Worm (Caenorhabditis elegans) whole organism, L4 larva: ENCODE results near the gene C25F9.10.
A peak's percentile ranks its signal among the peaks of the same experiment; 100 is the strongest.

Source experiments
- F10B5.3 ChIP-seq: sonication (generic microtip); optimal IDR thresholded peaks from 2 replicates; lab custom pipeline; 2016; ENCODE audit warnings: mild to moderate bottlenecking, missing genetic modification characterization, missing compliant biosample characterization
- F49E8.2 ChIP-seq: sonication (generic microtip); optimal IDR thresholded peaks from 2 replicates; lab custom pipeline; 2016; ENCODE audit warnings: missing compliant biosample characterization, mild to moderate bottlenecking, missing genetic modification characterization, borderline replicate concordance
- T26A8.4 ChIP-seq: fragments of 200-800 bp; sonication (Bioruptor generic); IDR thresholded peaks from 2 replicates; pipeline ENCODE4 v1.3.6; 2022; ENCODE audit warnings: missing genetic modification characterization, missing compliant biosample characterization
- Y105C5A.15 ChIP-seq: fragments of 200-800 bp; sonication (Bioruptor generic); IDR thresholded peaks from 2 replicates; pipeline ENCODE4 v1.3.6; 2022; ENCODE audit warnings: missing genetic modification characterization, missing compliant biosample characterization
- Y75B8A.6 ChIP-seq: fragments of 200-800 bp; sonication (Bioruptor generic); IDR thresholded peaks from 2 replicates; pipeline ENCODE4 v1.3.6; 2022; ENCODE audit warnings: missing genetic modification reagents, missing genetic modification characterization, missing compliant biosample characterization
- aly-2 ChIP-seq: sonication (generic microtip); optimal IDR thresholded peaks from 2 replicates; lab custom pipeline; 2018; ENCODE audit warnings: missing biosample characterization, missing genetic modification characterization
- attf-4 ChIP-seq: sonication (generic microtip); optimal IDR thresholded peaks from 3 replicates; lab custom pipeline; 2017; ENCODE audit warnings: missing biosample characterization, missing genetic modification characterization
- ceh-32 ChIP-seq: sonication (generic microtip); optimal IDR thresholded peaks from 2 replicates; lab custom pipeline; 2016; ENCODE audit warnings: mild to moderate bottlenecking, missing genetic modification characterization, missing compliant biosample characterization; ENCODE audit not compliant: poor library complexity
- ceh-44 ChIP-seq: fragments of 200-800 bp; sonication (Bioruptor generic); IDR thresholded peaks from 2 replicates; pipeline ENCODE4 v1.3.6; 2022; ENCODE audit warnings: missing genetic modification reagents, missing genetic modification characterization, missing compliant biosample characterization
- cey-2 ChIP-seq: sonication (generic microtip); optimal IDR thresholded peaks from 3 replicates; lab custom pipeline; 2017; ENCODE audit warnings: missing genetic modification characterization, mild to moderate bottlenecking, missing compliant biosample characterization, antibody characterized with exemption, borderline replicate concordance; ENCODE audit not compliant: insufficient read depth
- daf-16 ChIP-seq, 3 experiments: sonication (generic microtip); optimal IDR thresholded peaks; 2 replicates each; lab custom pipeline; 2016 to 2017; ENCODE audit warnings: missing genetic modification characterization in 3 of 3, missing genetic modification reagents in 3 of 3, mild to moderate bottlenecking in 2 of 3, missing compliant biosample characterization in 2 of 3, missing biosample characterization in 1 of 3, moderate library complexity in 1 of 3
- dve-1 ChIP-seq: sonication (generic microtip); optimal IDR thresholded peaks from 2 replicates; lab custom pipeline; 2017; ENCODE audit warnings: antibody characterized with exemption, mild to moderate bottlenecking, missing genetic modification characterization, missing compliant biosample characterization; ENCODE audit not compliant: insufficient read depth
- egl-27 ChIP-seq: sonication (generic microtip); optimal IDR thresholded peaks from 3 replicates; lab custom pipeline; 2017; ENCODE audit warnings: missing biosample characterization, missing genetic modification reagents, missing genetic modification characterization
- hlh-11 ChIP-seq: fragments of 200-800 bp; sonication (Bioruptor generic); optimal IDR thresholded peaks from 2 replicates; lab custom pipeline; 2018; ENCODE audit warnings: mild to moderate bottlenecking, missing genetic modification characterization, missing compliant biosample characterization
- hmg-1.1 ChIP-seq: fragments of 200-800 bp; sonication (Bioruptor generic); IDR thresholded peaks from 2 replicates; pipeline ENCODE4 v1.3.6; 2022; ENCODE audit warnings: missing genetic modification reagents, missing genetic modification characterization, missing compliant biosample characterization
- lin-13 ChIP-seq: fragments of 150-350 bp; optimal IDR thresholded peaks from 2 replicates; lab custom pipeline; 2014; ENCODE audit warnings: missing biosample characterization, missing genetic modification reagents, missing genetic modification characterization
- lin-15B ChIP-seq: fragments of 150-350 bp; sonication (generic microtip); optimal IDR thresholded peaks from 3 replicates; lab custom pipeline; 2014; ENCODE audit warnings: missing biosample characterization, missing genetic modification characterization
- lin-29 ChIP-seq: fragments of 200-800 bp; sonication (Bioruptor generic); IDR thresholded peaks from 2 replicates; pipeline ENCODE4 v1.3.6; 2022; ENCODE audit warnings: missing genetic modification reagents, missing genetic modification characterization, missing compliant biosample characterization
- lin-39 ChIP-seq: fragments of 150-350 bp; optimal IDR thresholded peaks from 2 replicates; lab custom pipeline; 2014; ENCODE audit warnings: missing biosample characterization, missing genetic modification reagents, missing genetic modification characterization
- lir-3 ChIP-seq: sonication (generic microtip); optimal IDR thresholded peaks from 2 replicates; lab custom pipeline; 2016; ENCODE audit warnings: mild to moderate bottlenecking, missing genetic modification characterization, missing compliant biosample characterization
- madf-9 ChIP-seq: fragments of 200-800 bp; sonication (Bioruptor generic); conservative IDR thresholded peaks from 2 replicates; pipeline ENCODE4 v1.3.6; 2022; ENCODE audit warnings: missing genetic modification reagents, missing genetic modification characterization, missing compliant biosample characterization
- mdl-1 ChIP-seq, 2 experiments: fragments of 150-350 bp in 1 of 2; sonication (generic microtip) in 1 of 2; optimal IDR thresholded peaks; 2 replicates each; lab custom pipeline; 2014 to 2017; ENCODE audit warnings: missing biosample characterization in 2 of 2, missing genetic modification characterization in 2 of 2
- mdt-29 ChIP-seq: fragments of 200-800 bp; sonication (Bioruptor generic); IDR thresholded peaks from 2 replicates; pipeline ENCODE4 v1.3.6; 2022; ENCODE audit warnings: missing genetic modification reagents, missing genetic modification characterization, missing compliant biosample characterization
- mes-2 ChIP-seq: sonication (generic microtip); optimal IDR thresholded peaks from 2 replicates; lab custom pipeline; 2016; ENCODE audit warnings: missing genotype, mild to moderate bottlenecking, missing genetic modification characterization, missing compliant biosample characterization; ENCODE audit not compliant: poor library complexity, severe bottlenecking
- nhr-28 ChIP-seq: fragments of 150-350 bp; optimal IDR thresholded peaks from 2 replicates; lab custom pipeline; 2014; ENCODE audit warnings: missing biosample characterization, missing genetic modification characterization
- nhr-41 ChIP-seq: fragments of 200-800 bp; sonication (Bioruptor generic); IDR thresholded peaks from 2 replicates; pipeline ENCODE4 v1.3.6; 2022; ENCODE audit warnings: missing genetic modification reagents, missing genetic modification characterization, missing compliant biosample characterization
- nhr-48 ChIP-seq: sonication (generic microtip); optimal IDR thresholded peaks from 2 replicates; lab custom pipeline; 2016; ENCODE audit warnings: mild to moderate bottlenecking, missing genetic modification characterization, missing compliant biosample characterization
- pha-4 ChIP-seq, 2 experiments: fragments of 150-350 bp in 1 of 2; fragments of 200-800 bp in 1 of 2; sonication (Bioruptor generic) in 1 of 2; IDR thresholded peaks in 1 of 2; optimal IDR thresholded peaks in 1 of 2; 2 replicates each; pipeline versions ENCODE4 v1.3.6 to Lab custom; 2014 to 2022; ENCODE audit warnings: missing genetic modification characterization in 2 of 2, missing genetic modification reagents in 2 of 2, missing biosample characterization in 1 of 2, missing compliant biosample characterization in 1 of 2
- set-16 ChIP-seq: fragments of 200-800 bp; sonication (Bioruptor generic); IDR thresholded peaks from 2 replicates; pipeline ENCODE4 v1.3.6; 2022; ENCODE audit warnings: missing genetic modification reagents, missing genetic modification characterization, missing compliant biosample characterization
- snpc-1.2 ChIP-seq: fragments of 200-800 bp; sonication (Bioruptor generic); IDR thresholded peaks from 2 replicates; pipeline ENCODE4 v1.3.6; 2022; ENCODE audit warnings: missing genetic modification reagents, missing genetic modification characterization, missing compliant biosample characterization
- spr-1 ChIP-seq: sonication (generic microtip); optimal IDR thresholded peaks from 2 replicates; lab custom pipeline; 2016; ENCODE audit warnings: mild to moderate bottlenecking, missing genetic modification characterization, missing compliant biosample characterization
- unc-130 ChIP-seq: sonication (generic microtip); optimal IDR thresholded peaks from 2 replicates; lab custom pipeline; 2016; ENCODE audit warnings: missing genetic modification reagents, missing genetic modification characterization, missing compliant biosample characterization
- zag-1 ChIP-seq: fragments of 150-350 bp; optimal IDR thresholded peaks from 2 replicates; lab custom pipeline; 2014; ENCODE audit warnings: missing biosample characterization, missing genetic modification characterization
- zfp-2 ChIP-seq: sonication (generic microtip); optimal IDR thresholded peaks from 2 replicates; lab custom pipeline; 2016; ENCODE audit warnings: mild to moderate bottlenecking, missing genetic modification characterization, missing compliant biosample characterization
- ztf-11 ChIP-seq: fragments of 150-350 bp; optimal IDR thresholded peaks from 2 replicates; lab custom pipeline; 2014; ENCODE audit warnings: missing biosample characterization, missing genetic modification characterization

Gene C25F9.10

ce11 chrV:19377014-19377494 is 28.5 kb upstream of the C25F9.10 start, which contains the start of gene nceh-1 (continued):
- peak; percentile 68 for TF ChIP-seq dve-1 (tag; lab: Kevin White, UChicago)
- TF ChIP-seq snpc-1.2: no peak
- TF ChIP-seq nhr-28 (tag; lab: Kevin White, UChicago): peak; percentile 47
- no peak for TF ChIP-seq nhr-41 (GFP tag; lab: Robert Waterston, UW)
- no peak for TF ChIP-seq hlh-11 (tag; lab: Kevin White, UChicago)
- TF ChIP-seq ceh-44 (GFP tag; lab: Robert Waterston, UW): no peak
- TF ChIP-seq spr-1 (tag; lab: Kevin White, UChicago): no peak

DNA sequence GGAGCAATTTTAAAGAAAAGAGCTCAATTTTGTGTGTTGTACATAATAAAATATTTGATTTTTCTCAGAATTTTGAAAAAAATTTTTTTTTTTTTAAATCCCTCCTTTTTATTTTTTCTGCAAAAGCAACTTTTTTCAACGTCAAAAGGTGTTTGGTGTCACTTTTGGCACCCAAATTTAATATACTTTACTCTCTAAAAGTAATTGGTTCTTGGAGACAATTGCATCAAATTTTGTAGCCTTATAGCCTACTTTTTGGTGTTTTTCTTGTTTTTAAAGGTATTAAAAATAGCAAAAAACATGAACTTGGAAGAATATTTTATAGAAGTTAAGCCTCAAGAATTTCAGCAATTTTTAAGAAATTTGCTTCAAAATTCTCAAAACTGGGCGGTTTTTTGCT is 24.6 kb upstream of the C25F9.10 start, which contains the start of gene srw-84:
Gene srw-84 (plus strand): TSS at position 301 of the 400 bp plus-strand sequence.
- no peak for TF ChIP-seq set-16 (GFP tag; lab: Robert Waterston, UW)
- no peak for TF ChIP-seq unc-130 (GFP tag; lab: Kevin White, UChicago)
- TF ChIP-seq pha-4 (GFP tag; IDR thresholded peaks at IDR 0.05; lab: Robert Waterston, UW): no peak
- TF ChIP-seq pha-4 (tag; optimal IDR thresholded peaks at IDR 0.05; lab: Kevin White, UChicago): no peak
- no peak for TF ChIP-seq ztf-11 (tag; lab: Kevin White, UChicago)
- TF ChIP-seq Y75B8A.6 (GFP tag; lab: Robert Waterston, UW): no peak
- no peak for TF ChIP-seq Y105C5A.15 (GFP tag; lab: Robert Waterston, UW)
- TF ChIP-seq mdt-29 (GFP tag; lab: Robert Waterston, UW): no peak
- no peak for TF ChIP-seq zag-1
- TF ChIP-seq zfp-2: no peak
- TF ChIP-seq daf-16 (GFP tag; optimal IDR thresholded peaks at IDR 0.05; lab: Kevin White, UChicago): no peak
- no peak for TF ChIP-seq daf-16 (tag; optimal IDR thresholded peaks at IDR 0.05; lab: Kevin White, UChicago)
- no peak for TF ChIP-seq F49E8.2 (tag; lab: Kevin White, UChicago)
- no peak for TF ChIP-seq attf-4
- no peak for TF ChIP-seq lin-15B
- TF ChIP-seq madf-9 (GFP tag; lab: Robert Waterston, UW): no peak
- TF ChIP-seq lin-13 (GFP tag; lab: Kevin White, UChicago): no peak

- TF ChIP-seq zag-1: no peak
- TF ChIP-seq lir-3 (tag; lab: Kevin White, UChicago): no peak
- TF ChIP-seq pha-4 (GFP tag; IDR thresholded peaks at IDR 0.05; lab: Robert Waterston, UW): no peak
- no peak for TF ChIP-seq pha-4 (tag; optimal IDR thresholded peaks at IDR 0.05; lab: Kevin White, UChicago)
- no peak for TF ChIP-seq aly-2 (tag; lab: Kevin White, UChicago)
- no peak for TF ChIP-seq hlh-11 (tag; lab: Kevin White, UChicago)
- TF ChIP-seq lin-29 (GFP tag; lab: Robert Waterston, UW): no peak
- no peak for TF ChIP-seq spr-1 (tag; lab: Kevin White, UChicago)
- TF ChIP-seq nhr-48 (tag; lab: Kevin White, UChicago): no peak
- no peak for TF ChIP-seq egl-27
- no peak for TF ChIP-seq cey-2 (tag; lab: Kevin White, UChicago)
- TF ChIP-seq F10B5.3: no peak
- TF ChIP-seq lin-39 (tag; lab: Kevin White, UChicago): no peak
- no peak for TF ChIP-seq T26A8.4 (GFP tag; lab: Robert Waterston, UW)
- TF ChIP-seq ceh-32 (tag; lab: Kevin White, UChicago): no peak
- TF ChIP-seq, all 104 proteins: peak for 0
Observed at ce11 chrV:19390029-19390428, 15.5 kb upstream of the C25F9.10 start, which contains the start of gene slcr-46.2. slcr-46.2 (minus strand) TSS chrV:19390129.

- TF ChIP-seq hmg-1.1 (GFP tag; lab: Robert Waterston, UW): peak; percentile 22; the same call in 1 of the 2 replicates
- TF ChIP-seq mdl-1 (tag; optimal IDR thresholded peaks at IDR 0.05; lab: Kevin White, UChicago): peak in 1 of 2 experiments; percentile 26
- no peak for TF ChIP-seq mes-2 (tag; lab: Kevin White, UChicago)
- TF ChIP-seq, all 104 proteins: peak for 2
Observed at ce11 chrV:19391242-19391641, 14.3 kb upstream of the C25F9.10 start.
